Fruit fly (Drosophila melanogaster): ENCODE results near the gene drn.

DNA sequence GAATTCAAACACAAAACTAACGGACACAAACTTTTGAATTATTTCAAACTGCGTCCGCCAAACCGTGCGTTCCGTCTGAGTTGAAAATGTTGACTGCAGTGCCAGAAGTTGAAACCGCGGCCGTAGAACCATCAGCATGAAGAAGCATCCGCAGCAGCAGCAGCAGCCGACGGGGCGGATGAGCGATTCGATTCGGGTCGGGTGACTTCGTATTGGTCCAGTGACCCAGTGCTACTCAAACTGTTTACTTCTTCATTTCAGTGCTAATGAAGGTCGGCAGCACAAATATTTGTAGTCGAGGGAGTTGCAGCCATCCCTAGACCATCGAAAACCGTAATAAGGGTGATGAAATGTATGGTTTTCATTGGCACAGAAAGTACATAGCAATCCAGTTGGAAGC lies 11.6 kb upstream of the drn start, which contains the start of gene CG8861:
- TF ChIP-seq Dif (GFP tag; optimal IDR thresholded peaks at IDR 0.05; ENCODE audit: partially characterized antibody) (no peak), ey (GFP tag; optimal IDR thresholded peaks at IDR 0.05) (no peak)

Data from whole organism, wandering third instar larva.